Fruit fly (Drosophila melanogaster) whole organism, embryonic: ENCODE measurements around the gene Acp29AB.

Experiments
- Atf6 ChIP-seq: fragments of 200-800 bp; sonication (Bioruptor generic); IDR thresholded peaks from 2 replicates; pipeline ENCODE4 v1.3.6; 2022; ENCODE audit warnings: missing biosample characterization, missing genetic modification characterization
- Blimp-1 ChIP-seq: fragments of 200-800 bp; sonication (Bioruptor generic); optimal IDR thresholded peaks from 3 replicates; lab custom pipeline; 2018; ENCODE audit warnings: missing biosample characterization, missing genetic modification characterization, mild to moderate bottlenecking, moderate library complexity, missing genetic modification reagents
- CG10543 ChIP-seq: fragments of 200-800 bp; sonication (Bioruptor generic); optimal IDR thresholded peaks from 3 replicates; lab custom pipeline; 2017; ENCODE audit warnings: missing biosample characterization, mild to moderate bottlenecking, missing genetic modification characterization, moderate library complexity
- CG11398 ChIP-seq: fragments of 200-800 bp; sonication (Bioruptor generic); optimal IDR thresholded peaks from 2 replicates; lab custom pipeline; 2016; ENCODE audit warnings: missing biosample characterization, missing genetic modification characterization
- CG1233 ChIP-seq: fragments of 200-800 bp; sonication (Bioruptor generic); optimal IDR thresholded peaks from 4 replicates; lab custom pipeline; 2018; ENCODE audit warnings: missing biosample characterization, mild to moderate bottlenecking, missing genetic modification characterization
- CG12659 ChIP-seq: fragments of 200-800 bp; sonication (Bioruptor generic); optimal IDR thresholded peaks from 3 replicates; lab custom pipeline; 2017; ENCODE audit warnings: mild to moderate bottlenecking, missing biosample characterization, missing genetic modification reagents, missing genetic modification characterization
- CG13424 ChIP-seq: fragments of 200-800 bp; sonication (Bioruptor generic); optimal IDR thresholded peaks from 2 replicates; lab custom pipeline; 2019; ENCODE audit warnings: missing biosample characterization, mild to moderate bottlenecking, missing genetic modification characterization, moderate library complexity
- CG13775 ChIP-seq: fragments of 200-800 bp; sonication (Bioruptor generic); optimal IDR thresholded peaks from 3 replicates; lab custom pipeline; 2017; ENCODE audit warnings: missing biosample characterization, mild to moderate bottlenecking, missing genetic modification characterization
- CG17802 ChIP-seq: fragments of 200-800 bp; sonication (Bioruptor generic); optimal IDR thresholded peaks from 2 replicates; lab custom pipeline; 2018; ENCODE audit warnings: missing biosample characterization, mild to moderate bottlenecking, missing genetic modification characterization, moderate library complexity
- CG32532 ChIP-seq: fragments of 200-800 bp; sonication (Bioruptor generic); IDR thresholded peaks from 2 replicates; pipeline ENCODE4 v1.3.6; 2022; ENCODE audit warnings: missing biosample characterization, missing genetic modification characterization
- CG3726 ChIP-seq: fragments of 200-800 bp; sonication (Bioruptor generic); IDR thresholded peaks from 3 replicates; pipeline ENCODE4, ENCODE4 v1.3.6; 2022; ENCODE audit warnings: missing biosample characterization, missing genetic modification characterization
- CG4360 ChIP-seq: fragments of 200-800 bp; sonication (Bioruptor generic); IDR thresholded peaks from 2 replicates; pipeline ENCODE4 v1.3.6; 2022; ENCODE audit warnings: missing biosample characterization, missing genetic modification characterization
- CG43689 ChIP-seq: fragments of 200-800 bp; sonication (Bioruptor generic); IDR thresholded peaks from 2 replicates; pipeline ENCODE4 v1.3.6; 2022; ENCODE audit warnings: missing biosample characterization, missing genetic modification characterization
- CG4820 ChIP-seq: fragments of 200-800 bp; sonication (Bioruptor generic); optimal IDR thresholded peaks from 3 replicates; lab custom pipeline; 2016; ENCODE audit warnings: missing biosample characterization, missing genetic modification characterization
- CG5180 ChIP-seq: fragments of 200-800 bp; sonication (Bioruptor generic); optimal IDR thresholded peaks from 3 replicates; lab custom pipeline; 2017; ENCODE audit warnings: missing biosample characterization, missing genetic modification characterization, mild to moderate bottlenecking, moderate library complexity, missing genetic modification reagents
- CG5953 ChIP-seq: fragments of 200-800 bp; sonication (Bioruptor generic); IDR thresholded peaks from 2 replicates; pipeline ENCODE4 v1.3.6; 2022; ENCODE audit warnings: missing biosample characterization, missing genetic modification characterization
- CG6765 ChIP-seq: fragments of 200-800 bp; sonication (Bioruptor generic); optimal IDR thresholded peaks from 3 replicates; lab custom pipeline; 2017; ENCODE audit warnings: missing biosample characterization, mild to moderate bottlenecking, missing genetic modification characterization
- CG9817 ChIP-seq: fragments of 200-800 bp; sonication (Bioruptor generic); optimal IDR thresholded peaks from 2 replicates; lab custom pipeline; 2018; ENCODE audit warnings: missing biosample characterization, mild to moderate bottlenecking, missing genetic modification characterization, moderate library complexity
- CG9932 ChIP-seq: fragments of 200-800 bp; sonication (Bioruptor generic); IDR thresholded peaks from 2 replicates; pipeline ENCODE4 v1.3.6; 2022; ENCODE audit warnings: missing biosample characterization, missing genetic modification characterization
- ERR ChIP-seq: fragments of 200-800 bp; sonication (Bioruptor generic); optimal IDR thresholded peaks from 2 replicates; lab custom pipeline; 2016; ENCODE audit warnings: missing biosample characterization, missing genetic modification characterization
- Ets65A ChIP-seq: fragments of 200-800 bp; sonication (Bioruptor generic); peaks from one replicate; lab custom pipeline; 2016; ENCODE audit warnings: missing biosample characterization, missing genetic modification characterization
- H2.0 ChIP-seq: fragments of 200-800 bp; sonication (Bioruptor generic); IDR thresholded peaks from 2 replicates; pipeline ENCODE4 v1.3.6; 2022; ENCODE audit warnings: missing biosample characterization, missing genetic modification characterization
- HmgZ ChIP-seq: fragments of 200-800 bp; sonication (Bioruptor generic); optimal IDR thresholded peaks from 2 replicates; lab custom pipeline; 2018; ENCODE audit warnings: missing biosample characterization, mild to moderate bottlenecking, missing genetic modification characterization
- Hsf ChIP-seq: fragments of 200-800 bp; sonication (Bioruptor generic); optimal IDR thresholded peaks from 3 replicates; lab custom pipeline; 2016; ENCODE audit warnings: missing biosample characterization, missing genetic modification characterization
- Oli ChIP-seq: fragments of 200-800 bp; sonication (Bioruptor generic); optimal IDR thresholded peaks from 2 replicates; lab custom pipeline; 2018; ENCODE audit warnings: missing biosample characterization, mild to moderate bottlenecking, missing genetic modification characterization, moderate library complexity
- PHDP ChIP-seq: fragments of 200-800 bp; sonication (Bioruptor generic); optimal IDR thresholded peaks from 3 replicates; lab custom pipeline; 2018; ENCODE audit warnings: missing biosample characterization, mild to moderate bottlenecking, missing genetic modification characterization, moderate library complexity
- Usf ChIP-seq: fragments of 200-800 bp; sonication (Bioruptor generic); optimal IDR thresholded peaks from 2 replicates; lab custom pipeline; 2017; ENCODE audit warnings: missing genotype, missing biosample characterization, missing genetic modification characterization
- Vsx1 ChIP-seq: fragments of 200-800 bp; sonication (Bioruptor generic); optimal IDR thresholded peaks from 2 replicates; lab custom pipeline; 2017; ENCODE audit warnings: missing biosample characterization, mild to moderate bottlenecking, missing genetic modification characterization, missing genetic modification reagents
- ab ChIP-seq: fragments of 200-800 bp; sonication (Bioruptor generic); optimal IDR thresholded peaks from 2 replicates; lab custom pipeline; 2016; ENCODE audit warnings: missing biosample characterization, missing genetic modification characterization
- az2 ChIP-seq: fragments of 200-800 bp; sonication (Bioruptor generic); optimal IDR thresholded peaks from 3 replicates; lab custom pipeline; 2016; ENCODE audit warnings: missing biosample characterization, missing genetic modification characterization
- bbx ChIP-seq: fragments of 200-800 bp; sonication (Bioruptor generic); IDR thresholded peaks from 2 replicates; pipeline ENCODE4 v1.3.6; 2022; ENCODE audit warnings: missing biosample characterization, missing genetic modification characterization; ENCODE audit not compliant: partially characterized antibody
- br ChIP-seq: fragments of >200 bp; optimal IDR thresholded peaks from 2 replicates; lab custom pipeline; 2017
- btn ChIP-seq: fragments of 200-800 bp; sonication (Bioruptor generic); optimal IDR thresholded peaks from 2 replicates; lab custom pipeline; 2016; ENCODE audit warnings: missing biosample characterization, missing genetic modification characterization
- chm ChIP-seq: fragments of 200-800 bp; sonication (Bioruptor generic); IDR thresholded peaks from 2 replicates; pipeline ENCODE4 v1.3.6; 2022; ENCODE audit warnings: missing biosample characterization, missing genetic modification characterization
- fd3F ChIP-seq: fragments of 200-800 bp; sonication (Bioruptor generic); optimal IDR thresholded peaks from 2 replicates; lab custom pipeline; 2018; ENCODE audit warnings: missing biosample characterization, mild to moderate bottlenecking, missing genetic modification characterization, moderate library complexity
- gce ChIP-seq: fragments of 200-800 bp; sonication (Bioruptor generic); IDR thresholded peaks from 3 replicates; pipeline ENCODE4 v1.3.6; 2022; ENCODE audit warnings: missing biosample characterization, missing genetic modification characterization
- gcm2 ChIP-seq: fragments of 200-800 bp; sonication (Bioruptor generic); optimal IDR thresholded peaks from 2 replicates; lab custom pipeline; 2016; ENCODE audit warnings: missing biosample characterization, missing genetic modification characterization
- jigr1 ChIP-seq: fragments of 200-800 bp; sonication (Bioruptor generic); IDR thresholded peaks from 3 replicates; pipeline ENCODE4 v1.3.6; 2022; ENCODE audit warnings: missing biosample characterization, missing genetic modification characterization
- kni ChIP-seq: fragments of 200-800 bp; sonication (Bioruptor generic); optimal IDR thresholded peaks from 3 replicates; lab custom pipeline; 2017; ENCODE audit warnings: mild to moderate bottlenecking, missing biosample characterization, missing genetic modification reagents, missing genetic modification characterization
- lov ChIP-seq, 2 experiments: fragments of 200-800 bp in 1 of 2; fragments of >200 bp in 1 of 2; sonication (Bioruptor generic) in 1 of 2; IDR thresholded peaks in 1 of 2; optimal IDR thresholded peaks in 1 of 2; 2 replicates in 1 of 2; 3 replicates in 1 of 2; pipeline versions ENCODE4 v1.3.6 to Lab custom; 2017 to 2022; ENCODE audit warnings: missing biosample characterization in 1 of 2, missing genetic modification characterization in 1 of 2
- mam ChIP-seq: fragments of 200-800 bp; sonication (Bioruptor generic); optimal IDR thresholded peaks from 3 replicates; lab custom pipeline; 2016; ENCODE audit warnings: missing biosample characterization, missing genetic modification characterization
- nerfin-1 ChIP-seq: fragments of 200-800 bp; sonication (Bioruptor generic); optimal IDR thresholded peaks from 3 replicates; lab custom pipeline; 2019; ENCODE audit warnings: missing biosample characterization, mild to moderate bottlenecking, missing genetic modification characterization, moderate library complexity
- nmo ChIP-seq: fragments of 200-800 bp; sonication (Bioruptor generic); optimal IDR thresholded peaks from 2 replicates; lab custom pipeline; 2018; ENCODE audit warnings: missing biosample characterization, mild to moderate bottlenecking, missing genetic modification characterization, moderate library complexity
- repo ChIP-seq: fragments of 200-800 bp; sonication (Bioruptor generic); optimal IDR thresholded peaks from 2 replicates; lab custom pipeline; 2016; ENCODE audit warnings: missing biosample characterization, missing genetic modification characterization
- ro ChIP-seq: fragments of 200-800 bp; sonication (Bioruptor generic); IDR thresholded peaks from 2 replicates; pipeline ENCODE4 v1.3.6; 2022; ENCODE audit warnings: missing biosample characterization, missing genetic modification characterization
- run ChIP-seq: fragments of 200-800 bp; sonication (Bioruptor generic); optimal IDR thresholded peaks from 3 replicates; lab custom pipeline; 2018; ENCODE audit warnings: missing biosample characterization, mild to moderate bottlenecking, missing genetic modification characterization
- scrt ChIP-seq: fragments of 200-800 bp; sonication (Bioruptor generic); optimal IDR thresholded peaks from 2 replicates; lab custom pipeline; 2018; ENCODE audit warnings: missing biosample characterization, mild to moderate bottlenecking, missing genetic modification characterization, moderate library complexity
- ssp ChIP-seq: fragments of 200-800 bp; sonication (Bioruptor generic); IDR thresholded peaks from 2 replicates; pipeline ENCODE4 v1.3.6; 2022; ENCODE audit warnings: missing biosample characterization, missing genetic modification characterization
- sug ChIP-seq: fragments of 200-800 bp; optimal IDR thresholded peaks from 2 replicates; lab custom pipeline; 2019; ENCODE audit warnings: missing biosample characterization, mild to moderate bottlenecking, missing genetic modification characterization, moderate library complexity
- wek ChIP-seq: fragments of 200-800 bp; sonication (Bioruptor generic); optimal IDR thresholded peaks from 3 replicates; lab custom pipeline; 2018; ENCODE audit warnings: missing biosample characterization, mild to moderate bottlenecking, missing genetic modification characterization, moderate library complexity

Acp29AB gene

dm6 chr2L:8420259-8420930, 27.4 kb upstream of the Acp29AB start (continued):
- 0 out of 2 replicates have a peak, but pooled peaks have one; percentile 28 for TF ChIP-seq CG4360 (GFP tag; lab: Robert Waterston, UW)
- TF ChIP-seq chm (GFP tag; lab: Robert Waterston, UW): peak; percentile 31; the same call in 1 of the 2 replicates
- no peak for TF ChIP-seq nmo
- TF ChIP-seq gce (GFP tag; lab: Robert Waterston, UW): no peak
- TF ChIP-seq lov (optimal IDR thresholded peaks at IDR 0.05; lab: Kevin White, UChicago): no peak
- no peak for TF ChIP-seq lov (GFP tag; IDR thresholded peaks at IDR 0.05; lab: Robert Waterston, UW)
- TF ChIP-seq ssp (GFP tag; lab: Robert Waterston, UW): no peak
- TF ChIP-seq CG5180 (GFP tag; lab: Kevin White, UChicago): no peak
- no peak for TF ChIP-seq Atf6
- no peak for TF ChIP-seq CG13775 (GFP tag; lab: Kevin White, UChicago)
- TF ChIP-seq Ets65A (GFP tag; lab: Kevin White, UChicago): no peak
- no peak for TF ChIP-seq btn
- TF ChIP-seq CG17802: no peak
- no peak for TF ChIP-seq wek (GFP tag; lab: Kevin White, UChicago)
- TF ChIP-seq CG9932: peak; percentile 6; the same call in 1 of the 2 replicates
- TF ChIP-seq PHDP: peak; percentile 11
- TF ChIP-seq ro (GFP tag; lab: Robert Waterston, UW): no peak
- no peak for TF ChIP-seq jigr1
- no peak for TF ChIP-seq nerfin-1 (tag; lab: Kevin White, UChicago)
- no peak for TF ChIP-seq CG1233
- TF ChIP-seq scrt: no peak
- no peak for TF ChIP-seq CG4820 (GFP tag; lab: Kevin White, UChicago)
- no peak for TF ChIP-seq fd3F (GFP tag; lab: Kevin White, UChicago)
- TF ChIP-seq CG32532 (GFP tag; lab: Robert Waterston, UW): no peak
- no peak for TF ChIP-seq HmgZ
- no peak for TF ChIP-seq run (tag; lab: Kevin White, UChicago)
- peak; percentile 17 for TF ChIP-seq Oli
- no peak for TF ChIP-seq CG3726 (GFP tag; lab: Robert Waterston, UW)
- no peak for TF ChIP-seq Blimp-1 (GFP tag; lab: Kevin White, UChicago)
- TF ChIP-seq repo: no peak
- TF ChIP-seq CG9817 (tag; lab: Kevin White, UChicago): no peak
- TF ChIP-seq CG13424 (tag; lab: Kevin White, UChicago): no peak
- no peak for TF ChIP-seq Hsf (GFP tag; lab: Kevin White, UChicago)
- no peak for TF ChIP-seq gcm2 (GFP tag; lab: Kevin White, UChicago)
- no peak for TF ChIP-seq br (lab: Kevin White, UChicago)
- no peak for TF ChIP-seq CG10543 (GFP tag; lab: Kevin White, UChicago)
- no peak for TF ChIP-seq sug (tag; lab: Kevin White, UChicago)
- TF ChIP-seq CG43689: no peak
- TF ChIP-seq Vsx1 (GFP tag; lab: Kevin White, UChicago): no peak
- TF ChIP-seq Usf (GFP tag; lab: Kevin White, UChicago): no peak
- TF ChIP-seq CG6765 (GFP tag; lab: Kevin White, UChicago): no peak
- peak; percentile 10 for TF ChIP-seq kni (GFP tag; lab: Kevin White, UChicago)
- TF ChIP-seq ab (GFP tag; lab: Kevin White, UChicago): no peak
- no peak for TF ChIP-seq mam
- no peak for TF ChIP-seq CG5953 (GFP tag; lab: Robert Waterston, UW)
- TF ChIP-seq ERR (GFP tag; lab: Kevin White, UChicago): no peak
- TF ChIP-seq CG11398 (GFP tag; lab: Kevin White, UChicago): no peak
- no peak for TF ChIP-seq bbx
- TF ChIP-seq H2.0 (GFP tag; lab: Robert Waterston, UW): no peak
- peak; percentile 5 for TF ChIP-seq az2 (GFP tag; lab: Kevin White, UChicago)
- TF ChIP-seq CG12659: peak; percentile 3
